Worm (Caenorhabditis elegans): ENCODE measurements around the gene grl-8.

grl-8 gene

ce11 chrV:6758017-6758416, 25.1 kb upstream of the grl-8 start, which contains the start of gene dbl-1:
dbl-1 (plus strand) TSS chrV:6758135.
- TF ChIP-seq fkh-10 (GFP tag; optimal IDR thresholded peaks at IDR 0.05) (no peak), aha-1 (tag) (peak; percentile 91)

- TF ChIP-seq ceh-20 (GFP tag; IDR thresholded peaks at IDR 0.05) = 0 out of 2 replicates have a peak, but pooled peaks have one; percentile 27
- TF ChIP-seq unc-62 (GFP tag; optimal IDR thresholded peaks at IDR 0.05 in 1 of 2) = peak in 1 of 2 experiments; percentile 81
- no peak for TF ChIP-seq unc-62 (tag; optimal IDR thresholded peaks at IDR 0.05)
- TF ChIP-seq unc-130 (GFP tag; optimal IDR thresholded peaks at IDR 0.05) = no peak
- no peak for TF ChIP-seq ZK546.5 (tag; optimal IDR thresholded peaks at IDR 0.05)
- no peak for TF ChIP-seq ZK337.2 (GFP tag; IDR thresholded peaks at IDR 0.05)
- TF ChIP-seq lin-13 (GFP tag; optimal IDR thresholded peaks at IDR 0.05) = no peak
These were observed 20.4 kb upstream of the grl-8 start for ce11 chrV:6753257-6753656.

ce11 chrV:6751493-6752100, 18.7 kb upstream of the grl-8 start:
- TF ChIP-seq pqm-1 (tag; optimal IDR thresholded peaks at IDR 0.05) (no peak), madf-5 (GFP tag; IDR thresholded peaks at IDR 0.05) (no peak), dpl-1 (GFP tag; optimal IDR thresholded peaks at IDR 0.05) (no peak), T20F7.1 (GFP tag; optimal IDR thresholded peaks at IDR 0.05) (no peak), ces-1 (GFP tag; optimal IDR thresholded peaks at IDR 0.05) (no peak), mxl-3 (GFP tag; optimal IDR thresholded peaks at IDR 0.05) (peak; percentile 13), lsy-2 (tag; optimal IDR thresholded peaks at IDR 0.05) (peak in 1 of 2 experiments; percentile 6), zfp-2 (tag; optimal IDR thresholded peaks at IDR 0.05) (no peak), ceh-62 (tag; optimal IDR thresholded peaks at IDR 0.05) (no peak), set-16 (GFP tag; IDR thresholded peaks at IDR 0.05) (0 out of 2 replicates have a peak, but pooled peaks have one; percentile 11), lin-39 (tag; optimal IDR thresholded peaks at IDR 0.05) (no peak), nhr-11 (tag; optimal IDR thresholded peaks at IDR 0.05) (peak; percentile 25), R02D3.7 (tag; optimal IDR thresholded peaks at IDR 0.05) (no peak), daf-16 (GFP tag; optimal IDR thresholded peaks at IDR 0.05) (peak in 1 of 2 experiments; percentile 69), daf-16 (tag; optimal IDR thresholded peaks at IDR 0.05) (no peak), hlh-11 (tag; optimal IDR thresholded peaks at IDR 0.05) (peak; percentile 44), arid-1 (GFP tag; conservative IDR thresholded peaks at IDR 0.05) (no peak), aha-1 (tag) (peak; percentile 65)

ce11 chrV:6744774-6745173, 11.9 kb upstream of the grl-8 start, which contains the start of gene T25F10.3:
T25F10.3 (plus strand) TSS chrV:6745081.
- TF ChIP-seq hlh-11 (tag; optimal IDR thresholded peaks at IDR 0.05) (no peak), fkh-10 (GFP tag; optimal IDR thresholded peaks at IDR 0.05) (no peak), ZK546.5 (tag; optimal IDR thresholded peaks at IDR 0.05) (no peak), nhr-102 (tag; optimal IDR thresholded peaks at IDR 0.05) (no peak), nhr-76 (tag; optimal IDR thresholded peaks at IDR 0.05) (no peak), spr-3 (GFP tag; optimal IDR thresholded peaks at IDR 0.05) (no peak), Y105C5A.15 (GFP tag; IDR thresholded peaks at IDR 0.05) (no peak)

ce11 chrV:6736877-6737276, 4.0 kb upstream of the grl-8 start:
- TF ChIP-seq zag-1 (tag; optimal IDR thresholded peaks at IDR 0.05) = no peak
- no peak for TF ChIP-seq php-3 (GFP tag; IDR thresholded peaks at IDR 0.05)
- no peak for TF ChIP-seq rbr-2 (tag; optimal IDR thresholded peaks at IDR 0.05)
- 0 out of 2 replicates have a peak, but pooled peaks have one; percentile 10 for TF ChIP-seq dmd-6 (GFP tag; IDR thresholded peaks at IDR 0.05)
- peak; percentile 34 for TF ChIP-seq nhr-48 (tag; optimal IDR thresholded peaks at IDR 0.05)
- no peak for TF ChIP-seq pha-4 (GFP tag; IDR thresholded peaks at IDR 0.05)
- TF ChIP-seq pha-4 (tag; optimal IDR thresholded peaks at IDR 0.05) = no peak
- no peak for TF ChIP-seq nhr-6 (tag; optimal IDR thresholded peaks at IDR 0.05)
- TF ChIP-seq lin-38 (GFP tag; IDR thresholded peaks at IDR 0.05) = no peak
- no peak for TF ChIP-seq spr-3 (GFP tag; optimal IDR thresholded peaks at IDR 0.05)
- TF ChIP-seq mep-1 (tag; optimal IDR thresholded peaks at IDR 0.05) = peak; percentile 22
- TF ChIP-seq zip-2 (tag; optimal IDR thresholded peaks at IDR 0.05) = no peak
- TF ChIP-seq nhr-28 (tag; optimal IDR thresholded peaks at IDR 0.05) = peak; percentile 18
- TF ChIP-seq nhr-111 (GFP tag; optimal IDR thresholded peaks at IDR 0.05) = no peak
- peak; percentile 14 for TF ChIP-seq hlh-11 (tag; optimal IDR thresholded peaks at IDR 0.05)
- no peak for TF ChIP-seq gei-8 (GFP tag; optimal IDR thresholded peaks at IDR 0.05)
- TF ChIP-seq mxl-3 (GFP tag; optimal IDR thresholded peaks at IDR 0.05) = no peak
- TF ChIP-seq ztf-11 (tag; optimal IDR thresholded peaks at IDR 0.05) = no peak
- no peak for TF ChIP-seq ces-1 (GFP tag; optimal IDR thresholded peaks at IDR 0.05)
- no peak for TF ChIP-seq mxl-2 (GFP tag; conservative IDR thresholded peaks at IDR 0.05)
- no peak for TF ChIP-seq madf-5 (GFP tag; IDR thresholded peaks at IDR 0.05)
